Worm (Caenorhabditis elegans) whole organism, early embryonic: Measurements from ENCODE around the gene nlp-43.

Experiments
- F13C5.2 ChIP-seq: sonication (generic microtip); optimal IDR thresholded peaks from 2 replicates; lab custom pipeline; 2017; ENCODE audit warnings: mild to moderate bottlenecking, missing genetic modification characterization, inconsistent platforms, missing compliant biosample characterization
- ama-1 ChIP-seq: fragments of 150-350 bp; optimal IDR thresholded peaks from 2 replicates; lab custom pipeline; 2014
- ets-7 ChIP-seq: sonication (generic microtip); optimal IDR thresholded peaks from 2 replicates; lab custom pipeline; 2016; ENCODE audit warnings: missing genotype, missing genetic modification characterization, missing compliant biosample characterization
- flt-1 ChIP-seq: fragments of 200-800 bp; sonication (Bioruptor generic); IDR thresholded peaks from 2 replicates; pipeline ENCODE4 v1.3.6; 2022; ENCODE audit warnings: missing genetic modification characterization, missing compliant biosample characterization
- hmbx-1 ChIP-seq: sonication (generic microtip); optimal IDR thresholded peaks from 2 replicates; lab custom pipeline; 2016; ENCODE audit warnings: mild to moderate bottlenecking, missing genetic modification characterization, missing compliant biosample characterization
- hnd-1 ChIP-seq: sonication (generic microtip); optimal IDR thresholded peaks from 2 replicates; lab custom pipeline; 2016; ENCODE audit warnings: missing genetic modification characterization, missing compliant biosample characterization
- pes-1 ChIP-seq: fragments of 200-800 bp; sonication (Bioruptor generic); IDR thresholded peaks from 2 replicates; pipeline ENCODE4 v1.3.6; 2022; ENCODE audit warnings: missing genetic modification reagents, missing genetic modification characterization, missing compliant biosample characterization
- scrt-1 ChIP-seq: fragments of 200-800 bp; sonication (Bioruptor generic); IDR thresholded peaks from 2 replicates; pipeline ENCODE4 v1.3.6; 2022; ENCODE audit warnings: missing genetic modification characterization, missing compliant biosample characterization
- sea-1 ChIP-seq: fragments of 200-800 bp; sonication (Bioruptor generic); conservative IDR thresholded peaks from 2 replicates; pipeline ENCODE4 v1.3.6; 2022; ENCODE audit warnings: missing genetic modification characterization, missing compliant biosample characterization
- tbx-37 ChIP-seq: fragments of 200-800 bp; sonication (Bioruptor generic); conservative IDR thresholded peaks from 2 replicates; pipeline ENCODE4 v1.3.6; 2022; ENCODE audit warnings: missing genetic modification reagents, missing genetic modification characterization, missing compliant biosample characterization
- tra-4 ChIP-seq: sonication (generic microtip); optimal IDR thresholded peaks from 2 replicates; lab custom pipeline; 2017; ENCODE audit warnings: missing genetic modification characterization, missing compliant biosample characterization

- peak; percentile 85 for TF ChIP-seq pes-1
- TF ChIP-seq ama-1 (lab: Kevin White, UChicago): no peak
- peak; percentile 53 for TF ChIP-seq tra-4 (tag; lab: Kevin White, UChicago)
- TF ChIP-seq hmbx-1 (tag; lab: Kevin White, UChicago): no peak
- peak; percentile 70 for TF ChIP-seq ets-7
- peak; percentile 90 for TF ChIP-seq sea-1 (GFP tag; lab: Robert Waterston, UW)
- peak; percentile 75 for TF ChIP-seq flt-1 (GFP tag; lab: Robert Waterston, UW)
- TF ChIP-seq hnd-1 (tag; lab: Kevin White, UChicago): peak; percentile 65
- TF ChIP-seq scrt-1 (GFP tag; lab: Robert Waterston, UW): peak; percentile 79
- peak; percentile 65 for TF ChIP-seq tbx-37 (GFP tag; lab: Robert Waterston, UW)
- peak; percentile 70 for TF ChIP-seq F13C5.2 (tag; lab: Kevin White, UChicago)
These were observed 38.7 kb downstream of the nlp-43 start for ce11 chrIII:5080700-5081572.
